Fruit fly (Drosophila melanogaster) whole organism, embryonic: Measurements from ENCODE around the gene Kat60.

Source experiments
- CG1832 ChIP-seq: fragments of 200-800 bp; sonication (Bioruptor generic); optimal IDR thresholded peaks from 2 replicates; lab custom pipeline; 2017; ENCODE audit warnings: missing biosample characterization, mild to moderate bottlenecking, missing genetic modification characterization, inconsistent platforms
- CG3281 ChIP-seq: fragments of 200-800 bp; sonication (Bioruptor generic); optimal IDR thresholded peaks from 3 replicates; lab custom pipeline; 2017; ENCODE audit warnings: missing biosample characterization, mild to moderate bottlenecking, missing genetic modification characterization
- CG8478 ChIP-seq: fragments of >200 bp; optimal IDR thresholded peaks from 2 replicates; lab custom pipeline; 2018
- CTCF ChIP-seq: fragments of 200-800 bp; sonication (Bioruptor generic); optimal IDR thresholded peaks from 2 replicates; lab custom pipeline; 2017; ENCODE audit warnings: missing biosample characterization, mild to moderate bottlenecking, missing genetic modification characterization, moderate library complexity
- Max ChIP-seq: fragments of 200-800 bp; sonication (Bioruptor generic); optimal IDR thresholded peaks from 2 replicates; lab custom pipeline; 2016; ENCODE audit warnings: missing biosample characterization, mild to moderate bottlenecking, missing genetic modification characterization
- Sox102F ChIP-seq: fragments of 200-800 bp; sonication (Bioruptor generic); optimal IDR thresholded peaks from 2 replicates; lab custom pipeline; 2018; ENCODE audit warnings: missing biosample characterization, mild to moderate bottlenecking, missing genetic modification characterization, moderate library complexity
- cg ChIP-seq: fragments of 200-800 bp; sonication (Bioruptor generic); optimal IDR thresholded peaks from 3 replicates; lab custom pipeline; 2019; ENCODE audit warnings: missing biosample characterization, mild to moderate bottlenecking, missing genetic modification characterization, moderate library complexity
- ranshi ChIP-seq: fragments of 200-800 bp; sonication (Bioruptor generic); IDR thresholded peaks from 2 replicates; pipeline ENCODE4 v1.3.6; 2022; ENCODE audit warnings: missing biosample characterization, missing genetic modification characterization

- TF ChIP-seq Max (GFP tag; lab: Kevin White, UChicago) = no peak
- no peak for TF ChIP-seq cg (GFP tag; lab: Kevin White, UChicago)
- no peak for TF ChIP-seq CG8478 (lab: Kevin White, UChicago)
- no peak for TF ChIP-seq CG1832
- no peak for TF ChIP-seq CTCF (GFP tag; lab: Kevin White, UChicago)
- no peak for TF ChIP-seq Sox102F (GFP tag; lab: Kevin White, UChicago)
- no peak for TF ChIP-seq CG3281 (GFP tag; lab: Kevin White, UChicago)
- no peak for TF ChIP-seq ranshi (GFP tag; lab: Robert Waterston, UW)
Observed at dm6 chr3R:5280380-5280779, 48.4 kb upstream of the Kat60 start.
